Fruit fly (Drosophila melanogaster) whole organism, embryonic: Measurements from ENCODE around the gene Inx3.

Experiments used
- Aef1 ChIP-seq: fragments of 200-800 bp; sonication (Bioruptor generic); IDR thresholded peaks from 3 replicates; pipeline ENCODE4 v1.3.6; 2022; ENCODE audit warnings: missing biosample characterization, missing genetic modification characterization
- Antp ChIP-seq: fragments of 200-800 bp; sonication (Bioruptor generic); optimal IDR thresholded peaks from 3 replicates; lab custom pipeline; 2016; ENCODE audit warnings: missing biosample characterization, missing genetic modification characterization
- Bgb ChIP-seq: fragments of 200-800 bp; sonication (Bioruptor generic); IDR thresholded peaks from 2 replicates; pipeline ENCODE4 v1.3.6; 2022; ENCODE audit warnings: missing biosample characterization, missing genetic modification characterization; ENCODE audit not compliant: partially characterized antibody
- CG10267 ChIP-seq: fragments of 200-800 bp; sonication (Bioruptor generic); optimal IDR thresholded peaks from 2 replicates; lab custom pipeline; 2018; ENCODE audit warnings: missing biosample characterization, mild to moderate bottlenecking, missing genetic modification characterization, moderate library complexity
- CG10959 ChIP-seq: fragments of 200-800 bp; sonication (Bioruptor generic); IDR thresholded peaks from 2 replicates; pipeline ENCODE4 v1.3.6; 2022; ENCODE audit warnings: missing biosample characterization, missing genetic modification characterization
- CG11093 ChIP-seq: fragments of 200-800 bp; sonication (Bioruptor generic); IDR thresholded peaks from 3 replicates; pipeline ENCODE4 v1.3.6; 2022; ENCODE audit warnings: missing biosample characterization, missing genetic modification characterization
- CG11560 ChIP-seq: fragments of 200-800 bp; sonication (Bioruptor generic); IDR thresholded peaks from 3 replicates; pipeline ENCODE4 v1.3.6; 2022; ENCODE audit warnings: missing biosample characterization, missing genetic modification characterization
- CG12299 ChIP-seq: fragments of 200-800 bp; sonication (Bioruptor generic); optimal IDR thresholded peaks from 2 replicates; lab custom pipeline; 2018; ENCODE audit warnings: missing biosample characterization, mild to moderate bottlenecking, missing genetic modification characterization
- CG12391 ChIP-seq: fragments of 200-800 bp; sonication (Bioruptor generic); optimal IDR thresholded peaks from 3 replicates; lab custom pipeline; 2018; ENCODE audit warnings: missing biosample characterization, mild to moderate bottlenecking, missing genetic modification characterization, moderate library complexity
- CG12659 ChIP-seq: fragments of 200-800 bp; sonication (Bioruptor generic); optimal IDR thresholded peaks from 3 replicates; lab custom pipeline; 2017; ENCODE audit warnings: mild to moderate bottlenecking, missing biosample characterization, missing genetic modification reagents, missing genetic modification characterization
- CG12769 ChIP-seq: fragments of 200-800 bp; sonication (Bioruptor generic); optimal IDR thresholded peaks from 2 replicates; lab custom pipeline; 2019; ENCODE audit warnings: missing biosample characterization, mild to moderate bottlenecking, missing genetic modification characterization, moderate library complexity
- CG13424 ChIP-seq: fragments of 200-800 bp; sonication (Bioruptor generic); optimal IDR thresholded peaks from 2 replicates; lab custom pipeline; 2019; ENCODE audit warnings: missing biosample characterization, mild to moderate bottlenecking, missing genetic modification characterization, moderate library complexity
- CG16815 ChIP-seq: fragments of 200-800 bp; sonication (Bioruptor generic); optimal IDR thresholded peaks from 3 replicates; lab custom pipeline; 2017; ENCODE audit warnings: missing biosample characterization, mild to moderate bottlenecking, missing genetic modification characterization
- CG17385 ChIP-seq: fragments of 200-800 bp; sonication (Bioruptor generic); optimal IDR thresholded peaks from 3 replicates; lab custom pipeline; 2018; ENCODE audit warnings: missing biosample characterization, mild to moderate bottlenecking, missing genetic modification characterization
- CG18011 ChIP-seq: fragments of 200-800 bp; sonication (Bioruptor generic); optimal IDR thresholded peaks from 2 replicates; lab custom pipeline; 2017; ENCODE audit warnings: missing biosample characterization, missing genetic modification characterization, mild to moderate bottlenecking, moderate library complexity, missing genotype
- CG18619 ChIP-seq: fragments of 200-800 bp; sonication (Bioruptor generic); optimal IDR thresholded peaks from 3 replicates; lab custom pipeline; 2017; ENCODE audit warnings: missing biosample characterization, mild to moderate bottlenecking, missing genetic modification characterization
- CG30431 ChIP-seq: fragments of 200-800 bp; sonication (Bioruptor generic); optimal IDR thresholded peaks from 2 replicates; lab custom pipeline; 2017; ENCODE audit warnings: missing biosample characterization, missing genetic modification characterization
- CG31365 ChIP-seq: fragments of 200-800 bp; sonication (Bioruptor generic); optimal IDR thresholded peaks from 2 replicates; lab custom pipeline; 2018; ENCODE audit warnings: missing biosample characterization, mild to moderate bottlenecking, missing genetic modification characterization
- CG33557 ChIP-seq: fragments of 200-800 bp; sonication (Bioruptor generic); optimal IDR thresholded peaks from 2 replicates; lab custom pipeline; 2019; ENCODE audit warnings: missing biosample characterization, mild to moderate bottlenecking, missing genetic modification characterization, moderate library complexity
- CG34422 ChIP-seq: fragments of 200-800 bp; sonication (Bioruptor generic); IDR thresholded peaks from 3 replicates; pipeline ENCODE4 v1.3.6; 2022; ENCODE audit warnings: missing biosample characterization, missing genetic modification characterization
- CG4404 ChIP-seq: fragments of 200-800 bp; sonication (Bioruptor generic); IDR thresholded peaks from 2 replicates; pipeline ENCODE4 v1.3.6; 2022; ENCODE audit warnings: missing biosample characterization, missing genetic modification characterization
- CG6654 ChIP-seq: fragments of 200-800 bp; sonication (Bioruptor generic); optimal IDR thresholded peaks from 2 replicates; lab custom pipeline; 2017; ENCODE audit warnings: missing biosample characterization, mild to moderate bottlenecking, missing genetic modification characterization
- CG7745 ChIP-seq: fragments of 200-800 bp; sonication (Bioruptor generic); optimal IDR thresholded peaks from 2 replicates; lab custom pipeline; 2018; ENCODE audit warnings: missing biosample characterization, mild to moderate bottlenecking, missing genetic modification characterization, moderate library complexity
- CG7987 ChIP-seq: fragments of 200-800 bp; sonication (Bioruptor generic); optimal IDR thresholded peaks from 2 replicates; lab custom pipeline; 2018; ENCODE audit warnings: missing biosample characterization, mild to moderate bottlenecking, missing genetic modification characterization, moderate library complexity
- Camta ChIP-seq: fragments of 200-800 bp; sonication (Bioruptor generic); optimal IDR thresholded peaks from 2 replicates; lab custom pipeline; 2016; ENCODE audit warnings: missing biosample characterization, missing genetic modification characterization
- CoRest ChIP-seq: fragments of 200-800 bp; sonication (Bioruptor generic); optimal IDR thresholded peaks from 3 replicates; lab custom pipeline; 2018; ENCODE audit warnings: missing biosample characterization, mild to moderate bottlenecking, missing genetic modification characterization, moderate library complexity
- Dll ChIP-seq: fragments of 200-800 bp; sonication (Bioruptor generic); IDR thresholded peaks from 4 replicates; pipeline ENCODE4 v1.3.6; 2022; ENCODE audit warnings: missing biosample characterization, missing genetic modification characterization; ENCODE audit not compliant: partially characterized antibody
- Ets65A ChIP-seq: fragments of 200-800 bp; sonication (Bioruptor generic); peaks from one replicate; lab custom pipeline; 2016; ENCODE audit warnings: missing biosample characterization, missing genetic modification characterization
- Gsc ChIP-seq: fragments of 200-800 bp; sonication (Bioruptor generic); IDR thresholded peaks from 2 replicates; pipeline ENCODE4 v1.3.6; 2022; ENCODE audit warnings: missing biosample characterization, missing genetic modification characterization
- Hr51 ChIP-seq, 2 experiments: fragments of 200-800 bp; sonication (Bioruptor generic); optimal IDR thresholded peaks; 2 replicates in 1 of 2; 3 replicates in 1 of 2; lab custom pipeline; 2016 to 2018; ENCODE audit warnings: missing biosample characterization in 2 of 2, missing genetic modification characterization in 2 of 2, mild to moderate bottlenecking in 1 of 2, moderate library complexity in 1 of 2
- Mad ChIP-seq: fragments of 200-800 bp; sonication (Bioruptor generic); optimal IDR thresholded peaks from 2 replicates; lab custom pipeline; 2016; ENCODE audit warnings: missing biosample characterization, missing genetic modification characterization
- Neu2 ChIP-seq: fragments of 200-800 bp; sonication (Bioruptor generic); optimal IDR thresholded peaks from 3 replicates; lab custom pipeline; 2016; ENCODE audit warnings: missing biosample characterization, missing genetic modification characterization, borderline replicate concordance
- Rx ChIP-seq: fragments of 200-800 bp; sonication (Bioruptor generic); IDR thresholded peaks from 2 replicates; pipeline ENCODE4 v1.3.6; 2022; ENCODE audit warnings: missing biosample characterization, missing genetic modification characterization
- Sry-δ ChIP-seq: fragments of 200-800 bp; sonication (Bioruptor generic); optimal IDR thresholded peaks from 2 replicates; lab custom pipeline; 2016; ENCODE audit warnings: missing biosample characterization, missing genetic modification characterization
- Ssrp ChIP-seq: fragments of 200-800 bp; sonication (Bioruptor generic); optimal IDR thresholded peaks from 2 replicates; lab custom pipeline; 2018; ENCODE audit warnings: missing biosample characterization, mild to moderate bottlenecking, missing genetic modification characterization, moderate library complexity
- Xbp1 ChIP-seq: fragments of 200-800 bp; sonication (Bioruptor generic); optimal IDR thresholded peaks from 3 replicates; lab custom pipeline; 2016; ENCODE audit warnings: missing biosample characterization, mild to moderate bottlenecking, missing genetic modification characterization
- bbx ChIP-seq: fragments of 200-800 bp; sonication (Bioruptor generic); IDR thresholded peaks from 2 replicates; pipeline ENCODE4 v1.3.6; 2022; ENCODE audit warnings: missing biosample characterization, missing genetic modification characterization; ENCODE audit not compliant: partially characterized antibody
- br ChIP-seq: fragments of >200 bp; optimal IDR thresholded peaks from 2 replicates; lab custom pipeline; 2017
- chif ChIP-seq, 2 experiments: fragments of 200-800 bp; sonication (Bioruptor generic); optimal IDR thresholded peaks; 3 replicates each; lab custom pipeline; 2016; ENCODE audit warnings: missing biosample characterization in 2 of 2, missing genetic modification characterization in 2 of 2
- dysf ChIP-seq: fragments of 200-800 bp; sonication (Bioruptor generic); IDR thresholded peaks from 3 replicates; pipeline ENCODE4 v1.3.6; 2022; ENCODE audit warnings: missing biosample characterization, missing genetic modification characterization
- ems ChIP-seq: fragments of 200-800 bp; sonication (Bioruptor generic); optimal IDR thresholded peaks from 3 replicates; lab custom pipeline; 2016; ENCODE audit warnings: missing biosample characterization, missing genetic modification characterization
- esg ChIP-seq: fragments of 200-800 bp; sonication (Bioruptor generic); conservative IDR thresholded peaks from 2 replicates; pipeline ENCODE4 v1.3.6; 2022; ENCODE audit warnings: missing biosample characterization, missing genetic modification characterization
- gt ChIP-seq: fragments of 200-800 bp; sonication (Bioruptor generic); IDR thresholded peaks from 2 replicates; pipeline ENCODE4 v1.3.6; 2022; ENCODE audit warnings: missing biosample characterization, missing genetic modification characterization
- ind ChIP-seq: fragments of 200-800 bp; sonication (Bioruptor generic); optimal IDR thresholded peaks from 3 replicates; lab custom pipeline; 2016; ENCODE audit warnings: missing biosample characterization, missing genetic modification characterization
- insv ChIP-seq, 2 experiments: fragments of 200-800 bp; sonication (Bioruptor generic); optimal IDR thresholded peaks; 3 replicates each; lab custom pipeline; 2016 to 2018; ENCODE audit warnings: missing biosample characterization in 2 of 2, missing genetic modification characterization in 2 of 2
- nom ChIP-seq: fragments of 200-800 bp; sonication (Bioruptor generic); optimal IDR thresholded peaks from 2 replicates; lab custom pipeline; 2017; ENCODE audit warnings: missing biosample characterization, missing genetic modification characterization, mild to moderate bottlenecking, moderate library complexity, missing genetic modification reagents
- sens-2 ChIP-seq: fragments of 200-800 bp; sonication (Bioruptor generic); IDR thresholded peaks from 2 replicates; pipeline ENCODE4 v1.3.6; 2022; ENCODE audit warnings: missing biosample characterization, missing genetic modification characterization
- sob ChIP-seq: fragments of 200-800 bp; sonication (Bioruptor generic); IDR thresholded peaks from 2 replicates; pipeline ENCODE4 v1.3.6; 2022; ENCODE audit warnings: missing biosample characterization, missing genetic modification characterization
- toy ChIP-seq: fragments of 200-800 bp; sonication (Bioruptor generic); IDR thresholded peaks from 2 replicates; pipeline ENCODE4 v1.3.6; 2022; ENCODE audit warnings: missing biosample characterization, missing genetic modification characterization
- vnd ChIP-seq: fragments of 200-800 bp; sonication (Bioruptor generic); IDR thresholded peaks from 3 replicates; pipeline ENCODE4 v1.3.6; 2022; ENCODE audit warnings: missing biosample characterization, missing genetic modification characterization; ENCODE audit not compliant: partially characterized antibody

Inx3 gene

DNA sequence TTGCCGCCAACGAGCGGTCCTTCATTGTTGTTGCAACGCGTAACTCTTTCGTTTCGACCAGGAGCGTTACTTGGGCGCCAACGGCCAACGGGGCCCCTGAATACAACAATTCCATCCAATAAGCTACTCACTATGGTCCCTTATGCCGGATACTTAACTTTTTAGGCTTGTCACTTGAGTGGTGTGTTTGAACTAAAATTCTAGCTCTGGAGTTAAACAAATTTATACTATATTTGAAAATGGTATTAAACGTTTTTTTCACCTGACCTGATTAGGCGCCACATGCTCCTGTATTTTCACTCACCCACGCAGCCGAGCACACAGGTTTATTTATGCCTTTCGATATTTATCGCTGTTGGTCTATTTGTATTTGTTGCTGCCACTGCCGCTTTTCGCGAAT, 54.1 kb downstream of the Inx3 start (continued):
- TF ChIP-seq CG31365 (tag; lab: Kevin White, UChicago) (no peak), CG6654 (GFP tag; lab: Kevin White, UChicago) (no peak), Sry-δ (no peak), CG12299 (tag; lab: Kevin White, UChicago) (no peak), Mad (GFP tag; lab: Kevin White, UChicago) (no peak), CG16815 (peak; percentile 29), CG11093 (GFP tag; lab: Robert Waterston, UW) (no peak), Ets65A (GFP tag; lab: Kevin White, UChicago) (peak; percentile 94), Camta (GFP tag; lab: Kevin White, UChicago) (no peak), CG4404 (GFP tag; lab: Robert Waterston, UW) (0 out of 2 replicates have a peak, but pooled peaks have one; percentile 5), sob (GFP tag; lab: Robert Waterston, UW) (peak; percentile 28; the same call in 1 of the 2 replicates), Aef1 (0 out of 3 replicates have a peak, but pooled peaks have one; percentile 14), Neu2 (GFP tag; lab: Kevin White, UChicago) (no peak), CG12769 (tag; lab: Kevin White, UChicago) (no peak), vnd (0 out of 3 replicates have a peak, but pooled peaks have one; percentile 26), CG10267 (tag; lab: Kevin White, UChicago) (no peak), CG18619 (GFP tag; lab: Kevin White, UChicago) (no peak), Dll (no peak), CG12659 (GFP tag; lab: Kevin White, UChicago) (peak; percentile 3), CG7987 (GFP tag; lab: Kevin White, UChicago) (no peak), Antp (GFP tag; lab: Kevin White, UChicago) (no peak), CG13424 (tag; lab: Kevin White, UChicago) (peak; percentile 10), sens-2 (no peak), esg (GFP tag; lab: Robert Waterston, UW) (0 out of 2 replicates have a peak, but pooled peaks have one; percentile 6), ind (GFP tag; lab: Kevin White, UChicago) (no peak), CG34422 (no peak), Bgb (GFP tag; lab: Robert Waterston, UW) (no peak), CG33557 (peak; percentile 1), br (no peak), Ssrp (tag; lab: Kevin White, UChicago) (peak; percentile 32), CG18011 (no peak), Xbp1 (GFP tag; lab: Kevin White, UChicago) (peak; percentile 5), insv (GFP tag; optimal IDR thresholded peaks at IDR 0.05; lab: Kevin White, UChicago) (no peak), CG12391 (tag; lab: Kevin White, UChicago) (peak; percentile 29), chif (GFP tag; optimal IDR thresholded peaks at IDR 0.05; lab: Kevin White, UChicago) (peak in 1 of 2 experiments; percentile 28), CG11560 (tag; lab: Robert Waterston, UW) (0 out of 3 replicates have a peak, but pooled peaks have one; percentile 22), bbx (GFP tag; lab: Robert Waterston, UW) (0 out of 2 replicates have a peak, but pooled peaks have one; percentile 7), CoRest (tag; lab: Kevin White, UChicago) (peak; percentile 37), CG30431 (GFP tag; lab: Kevin White, UChicago) (peak; percentile 21), Gsc (GFP tag; lab: Robert Waterston, UW) (no peak), toy (GFP tag; lab: Robert Waterston, UW) (no peak), CG17385 (GFP tag; lab: Kevin White, UChicago) (no peak), gt (GFP tag; lab: Robert Waterston, UW) (no peak), dysf (GFP tag; lab: Robert Waterston, UW) (peak; percentile 29; the same call in 1 of the 3 replicates), CG7745 (tag; lab: Kevin White, UChicago) (no peak), Hr51 (GFP tag; optimal IDR thresholded peaks at IDR 0.05; lab: Kevin White, UChicago) (no peak), CG10959 (GFP tag; lab: Robert Waterston, UW) (no peak), Rx (GFP tag; lab: Robert Waterston, UW) (no peak), ems (GFP tag; lab: Kevin White, UChicago) (peak; percentile 16), nom (GFP tag; lab: Kevin White, UChicago) (no peak)
